Worm (Caenorhabditis elegans) whole organism, mixed stage, embryonic: ENCODE results near the gene T26G10.5.

Experiments
- M03D4.4 ChIP-seq: sonication (generic microtip); optimal IDR thresholded peaks from 2 replicates; lab custom pipeline; 2017; ENCODE audit warnings: mild to moderate bottlenecking, missing genetic modification characterization, missing compliant biosample characterization
- bed-3 ChIP-seq: fragments of 200-800 bp; sonication (Bioruptor generic); optimal IDR thresholded peaks from 3 replicates; lab custom pipeline; 2018; ENCODE audit warnings: mild to moderate bottlenecking, missing genetic modification characterization, moderate library complexity, missing compliant biosample characterization
- blmp-1 ChIP-seq: fragments of 150-350 bp; optimal IDR thresholded peaks from 2 replicates; lab custom pipeline; 2014; ENCODE audit warnings: missing biosample characterization, missing genetic modification characterization
- ceh-39 ChIP-seq: fragments of 150-350 bp; optimal IDR thresholded peaks from 2 replicates; lab custom pipeline; 2014; ENCODE audit warnings: missing biosample characterization, missing genetic modification characterization
- ceh-43 ChIP-seq: fragments of 200-800 bp; sonication (Bioruptor generic); optimal IDR thresholded peaks from 2 replicates; lab custom pipeline; 2018; ENCODE audit warnings: mild to moderate bottlenecking, missing genetic modification characterization, moderate library complexity, missing compliant biosample characterization
- ceh-83 ChIP-seq: fragments of 200-800 bp; sonication (Bioruptor generic); optimal IDR thresholded peaks from 2 replicates; lab custom pipeline; 2018; ENCODE audit warnings: mild to moderate bottlenecking, missing genetic modification characterization, missing compliant biosample characterization
- ces-1 ChIP-seq: fragments of 150-350 bp; optimal IDR thresholded peaks from 2 replicates; lab custom pipeline; 2014; ENCODE audit warnings: missing biosample characterization, missing genetic modification reagents, missing genetic modification characterization
- cnd-1 ChIP-seq: fragments of 200-800 bp; sonication (Bioruptor generic); optimal IDR thresholded peaks from 2 replicates; lab custom pipeline; 2018; ENCODE audit warnings: mild to moderate bottlenecking, missing genetic modification characterization, missing compliant biosample characterization
- drap-1 ChIP-seq: fragments of 200-800 bp; sonication (Bioruptor generic); optimal IDR thresholded peaks from 3 replicates; lab custom pipeline; 2018; ENCODE audit warnings: mild to moderate bottlenecking, missing genetic modification characterization, missing compliant biosample characterization
- elt-1 ChIP-seq: sonication (generic microtip); optimal IDR thresholded peaks from 2 replicates; lab custom pipeline; 2017; ENCODE audit warnings: missing genetic modification characterization, mild to moderate bottlenecking, missing compliant biosample characterization, antibody characterized with exemption, moderate library complexity, borderline replicate concordance; ENCODE audit not compliant: insufficient read depth
- elt-3 ChIP-seq: fragments of 150-350 bp; optimal IDR thresholded peaks from 2 replicates; lab custom pipeline; 2014; ENCODE audit warnings: missing biosample characterization, missing genetic modification characterization
- flh-1 ChIP-seq: fragments of 200-800 bp; sonication (Bioruptor generic); optimal IDR thresholded peaks from 2 replicates; lab custom pipeline; 2018; ENCODE audit warnings: mild to moderate bottlenecking, missing genetic modification characterization, moderate library complexity, missing compliant biosample characterization
- ham-2 ChIP-seq: fragments of 200-800 bp; sonication (Bioruptor generic); optimal IDR thresholded peaks from 2 replicates; lab custom pipeline; 2018; ENCODE audit warnings: mild to moderate bottlenecking, missing genetic modification characterization, missing compliant biosample characterization
- hlh-1 ChIP-seq: fragments of 150-350 bp; optimal IDR thresholded peaks from 2 replicates; lab custom pipeline; 2014; ENCODE audit warnings: missing biosample characterization, missing genetic modification reagents, missing genetic modification characterization
- lin-13 ChIP-seq: fragments of 150-350 bp; optimal IDR thresholded peaks from 2 replicates; lab custom pipeline; 2014; ENCODE audit warnings: missing biosample characterization, missing genetic modification characterization
- lin-32 ChIP-seq: fragments of 200-800 bp; sonication (Bioruptor generic); optimal IDR thresholded peaks from 2 replicates; lab custom pipeline; 2018; ENCODE audit warnings: mild to moderate bottlenecking, missing genetic modification characterization, missing compliant biosample characterization
- lsy-2 ChIP-seq: fragments of 150-350 bp; optimal IDR thresholded peaks from 2 replicates; lab custom pipeline; 2014; ENCODE audit warnings: missing biosample characterization, missing genetic modification characterization
- mab-5 ChIP-seq: fragments of 150-350 bp; optimal IDR thresholded peaks from 2 replicates; lab custom pipeline; 2014; ENCODE audit warnings: missing biosample characterization, missing genetic modification characterization
- mep-1 ChIP-seq: fragments of 150-350 bp; optimal IDR thresholded peaks from 2 replicates; lab custom pipeline; 2017; ENCODE audit warnings: missing biosample characterization, missing genetic modification reagents, missing genetic modification characterization, inconsistent platforms
- mls-2 ChIP-seq: sonication (generic microtip); optimal IDR thresholded peaks from 2 replicates; lab custom pipeline; 2016; ENCODE audit warnings: mild to moderate bottlenecking, missing genetic modification characterization, moderate library complexity, missing compliant biosample characterization
- nhr-12 ChIP-seq: fragments of 150-350 bp; optimal IDR thresholded peaks from 2 replicates; lab custom pipeline; 2014; ENCODE audit warnings: missing biosample characterization, missing genetic modification characterization
- nhr-2 ChIP-seq: fragments of 150-350 bp; optimal IDR thresholded peaks from 2 replicates; lab custom pipeline; 2014; ENCODE audit warnings: missing biosample characterization, missing genetic modification characterization
- nhr-237 ChIP-seq: fragments of 150-350 bp; optimal IDR thresholded peaks from 2 replicates; lab custom pipeline; 2014; ENCODE audit warnings: missing biosample characterization, missing genetic modification characterization
- nhr-28 ChIP-seq: fragments of 150-350 bp; optimal IDR thresholded peaks from 2 replicates; lab custom pipeline; 2014; ENCODE audit warnings: missing biosample characterization, missing genetic modification characterization
- nhr-76 ChIP-seq: sonication (generic microtip); optimal IDR thresholded peaks from 2 replicates; lab custom pipeline; 2017; ENCODE audit warnings: missing biosample characterization, missing genetic modification characterization
- pha-4 ChIP-seq: fragments of 150-350 bp; optimal IDR thresholded peaks from 2 replicates; lab custom pipeline; 2018; ENCODE audit warnings: missing biosample characterization, missing genetic modification reagents, missing genetic modification characterization
- sem-2 ChIP-seq: fragments of 200-800 bp; sonication (Bioruptor generic); optimal IDR thresholded peaks from 2 replicates; lab custom pipeline; 2018; ENCODE audit warnings: mild to moderate bottlenecking, missing genetic modification characterization, missing compliant biosample characterization
- snpc-4 ChIP-seq: fragments of 150-350 bp; optimal IDR thresholded peaks from 2 replicates; lab custom pipeline; 2014; ENCODE audit warnings: missing biosample characterization, missing genetic modification characterization
- sptf-1 ChIP-seq: sonication (generic microtip); optimal IDR thresholded peaks from 2 replicates; lab custom pipeline; 2017; ENCODE audit warnings: mild to moderate bottlenecking, missing genetic modification characterization, moderate library complexity, missing compliant biosample characterization
- tbx-8 ChIP-seq: fragments of 200-800 bp; sonication (Bioruptor generic); optimal IDR thresholded peaks from 2 replicates; lab custom pipeline; 2018; ENCODE audit warnings: mild to moderate bottlenecking, missing genetic modification characterization, moderate library complexity, missing compliant biosample characterization
- unc-120 ChIP-seq: sonication (generic microtip); optimal IDR thresholded peaks from 2 replicates; lab custom pipeline; 2017; ENCODE audit warnings: missing genetic modification characterization, missing compliant biosample characterization; ENCODE audit not compliant: poor library complexity, severe bottlenecking
- unc-39 ChIP-seq: fragments of 150-350 bp; optimal IDR thresholded peaks from 2 replicates; lab custom pipeline; 2014; ENCODE audit warnings: missing biosample characterization, missing genetic modification characterization
- unc-62 ChIP-seq: fragments of 150-350 bp; optimal IDR thresholded peaks from 2 replicates; lab custom pipeline; 2014; ENCODE audit warnings: missing biosample characterization, missing genetic modification reagents, missing genetic modification characterization
- zip-8 ChIP-seq: fragments of 150-350 bp; optimal IDR thresholded peaks from 2 replicates; lab custom pipeline; 2014; ENCODE audit warnings: missing biosample characterization, missing genetic modification characterization
- ztf-11 ChIP-seq: fragments of 150-350 bp; optimal IDR thresholded peaks from 2 replicates; lab custom pipeline; 2014; ENCODE audit warnings: missing biosample characterization, missing genetic modification characterization

Gene T26G10.5

ce11 chrIII:9455980-9456658 lies 29.9 kb upstream of the T26G10.5 start, which contains the start of the genes rheb-1 and spk-1 (continued):
- no peak for TF ChIP-seq tbx-8 (GFP tag; lab: Kevin White, UChicago)

- TF ChIP-seq ceh-83 (GFP tag; lab: Kevin White, UChicago) (no peak), ham-2 (no peak), ceh-39 (tag; lab: Kevin White, UChicago) (no peak), drap-1 (GFP tag; lab: Kevin White, UChicago) (no peak), nhr-12 (tag; lab: Kevin White, UChicago) (no peak), lsy-2 (tag; lab: Kevin White, UChicago) (no peak), nhr-2 (tag; lab: Kevin White, UChicago) (no peak), lin-13 (tag; lab: Kevin White, UChicago) (no peak), nhr-28 (tag; lab: Kevin White, UChicago) (no peak), unc-62 (GFP tag; lab: Kevin White, UChicago) (no peak), elt-3 (tag; lab: Kevin White, UChicago) (no peak), flh-1 (GFP tag; lab: Kevin White, UChicago) (no peak), mab-5 (tag; lab: Kevin White, UChicago) (no peak), mls-2 (no peak), bed-3 (GFP tag; lab: Kevin White, UChicago) (no peak)
These were observed 28.5 kb upstream of the T26G10.5 start for ce11 chrIII:9454730-9455129.

ce11 chrIII:9453962-9454361 lies 27.8 kb upstream of the T26G10.5 start, which contains the start of gene F54C8.7:
F54C8.7 (minus strand) TSS chrIII:9454062.
- no peak for TF ChIP-seq elt-1 (tag; lab: Kevin White, UChicago)
- no peak for TF ChIP-seq hlh-1 (tag; lab: Kevin White, UChicago)
- no peak for TF ChIP-seq tbx-8 (GFP tag; lab: Kevin White, UChicago)
- TF ChIP-seq unc-62 (GFP tag; lab: Kevin White, UChicago), result no peak
- TF ChIP-seq ceh-83 (GFP tag; lab: Kevin White, UChicago), result no peak
- no peak for TF ChIP-seq blmp-1 (tag; lab: Kevin White, UChicago)
- no peak for TF ChIP-seq nhr-28 (tag; lab: Kevin White, UChicago)
- TF ChIP-seq elt-3 (tag; lab: Kevin White, UChicago), result no peak
- no peak for TF ChIP-seq unc-120 (tag; lab: Kevin White, UChicago)
- TF ChIP-seq snpc-4, result no peak
- no peak for TF ChIP-seq zip-8
- TF ChIP-seq drap-1 (GFP tag; lab: Kevin White, UChicago), result no peak
- no peak for TF ChIP-seq ceh-43 (GFP tag; lab: Kevin White, UChicago)
- TF ChIP-seq, all 35 proteins: peak for 0

- TF ChIP-seq ces-1, result peak; percentile 72
- TF ChIP-seq bed-3 (GFP tag; lab: Kevin White, UChicago), result no peak
- TF ChIP-seq ceh-43 (GFP tag; lab: Kevin White, UChicago), result peak; percentile 67
- no peak for TF ChIP-seq lin-13 (tag; lab: Kevin White, UChicago)
- peak; percentile 45 for TF ChIP-seq sptf-1 (tag; lab: Kevin White, UChicago)
- TF ChIP-seq elt-1 (tag; lab: Kevin White, UChicago), result no peak
- no peak for TF ChIP-seq nhr-237 (tag; lab: Kevin White, UChicago)
- no peak for TF ChIP-seq zip-8
- no peak for TF ChIP-seq ceh-39 (tag; lab: Kevin White, UChicago)
- no peak for TF ChIP-seq ceh-83 (GFP tag; lab: Kevin White, UChicago)
- TF ChIP-seq mls-2, result peak; percentile 83
- peak; percentile 11 for TF ChIP-seq mep-1
- TF ChIP-seq mab-5 (tag; lab: Kevin White, UChicago), result no peak
- no peak for TF ChIP-seq sem-2 (GFP tag; lab: Kevin White, UChicago)
- TF ChIP-seq hlh-1 (tag; lab: Kevin White, UChicago), result no peak
- TF ChIP-seq flh-1 (GFP tag; lab: Kevin White, UChicago), result no peak
- peak; percentile 96 for TF ChIP-seq nhr-2 (tag; lab: Kevin White, UChicago)
- TF ChIP-seq lsy-2 (tag; lab: Kevin White, UChicago), result peak; percentile 63
- no peak for TF ChIP-seq pha-4 (tag; lab: Kevin White, UChicago)
- no peak for TF ChIP-seq tbx-8 (GFP tag; lab: Kevin White, UChicago)
- peak; percentile 22 for TF ChIP-seq unc-62 (GFP tag; lab: Kevin White, UChicago)
- no peak for TF ChIP-seq blmp-1 (tag; lab: Kevin White, UChicago)
- TF ChIP-seq snpc-4, result no peak
- TF ChIP-seq unc-120 (tag; lab: Kevin White, UChicago), result no peak
- no peak for TF ChIP-seq drap-1 (GFP tag; lab: Kevin White, UChicago)
- no peak for TF ChIP-seq nhr-76 (tag; lab: Kevin White, UChicago)
- no peak for TF ChIP-seq elt-3 (tag; lab: Kevin White, UChicago)
- peak; percentile 76 for TF ChIP-seq ham-2
- no peak for TF ChIP-seq nhr-12 (tag; lab: Kevin White, UChicago)
- TF ChIP-seq unc-39 (tag; lab: Kevin White, UChicago), result peak; percentile 16
- peak; percentile 11 for TF ChIP-seq cnd-1 (tag; lab: Kevin White, UChicago)
- TF ChIP-seq nhr-28 (tag; lab: Kevin White, UChicago), result no peak
- peak; percentile 5 for TF ChIP-seq lin-32
- no peak for TF ChIP-seq M03D4.4 (tag; lab: Kevin White, UChicago)
- peak; percentile 24 for TF ChIP-seq ztf-11 (tag; lab: Kevin White, UChicago)
These were observed 24.7 kb upstream of the T26G10.5 start for ce11 chrIII:9450933-9451332.
